Worm (Caenorhabditis elegans) whole organism, L2 larva: Measurements from ENCODE around the gene zer-1.

Source experiments
- C34F6.9 ChIP-seq: fragments of 150-350 bp; optimal IDR thresholded peaks from 2 replicates; lab custom pipeline; 2014; ENCODE audit warnings: missing biosample characterization, missing genetic modification characterization
- F13H6.1 ChIP-seq: sonication (generic microtip); optimal IDR thresholded peaks from 2 replicates; lab custom pipeline; 2016; ENCODE audit warnings: missing genetic modification characterization, missing compliant biosample characterization
- R02D3.7 ChIP-seq: fragments of 150-350 bp; optimal IDR thresholded peaks from 2 replicates; lab custom pipeline; 2014; ENCODE audit warnings: missing biosample characterization, missing genetic modification characterization
- Y55F3AM.14 ChIP-seq: fragments of 200-800 bp; sonication (Bioruptor generic); optimal IDR thresholded peaks from 2 replicates; lab custom pipeline; 2018; ENCODE audit warnings: mild to moderate bottlenecking, missing genetic modification characterization, missing compliant biosample characterization
- ZK546.5 ChIP-seq: sonication (generic microtip); optimal IDR thresholded peaks from 2 replicates; lab custom pipeline; 2017; ENCODE audit warnings: missing biosample characterization, missing genetic modification characterization
- alr-1 ChIP-seq: fragments of 150-350 bp; optimal IDR thresholded peaks from 2 replicates; lab custom pipeline; 2014; ENCODE audit warnings: missing biosample characterization, missing genetic modification characterization
- aly-2 ChIP-seq: fragments of 150-350 bp; optimal IDR thresholded peaks from 2 replicates; lab custom pipeline; 2014; ENCODE audit warnings: missing biosample characterization, missing genetic modification characterization
- ama-1 ChIP-seq: fragments of 150-350 bp; optimal IDR thresholded peaks from 2 replicates; lab custom pipeline; 2018; ENCODE audit warnings: inconsistent platforms
- blmp-1 ChIP-seq: sonication (generic microtip); optimal IDR thresholded peaks from 2 replicates; lab custom pipeline; 2017; ENCODE audit warnings: missing genetic modification characterization, mild to moderate bottlenecking, missing compliant biosample characterization, antibody characterized with exemption, moderate library complexity; ENCODE audit not compliant: insufficient read depth
- ceh-16 ChIP-seq: fragments of 150-350 bp; optimal IDR thresholded peaks from 2 replicates; lab custom pipeline; 2014; ENCODE audit warnings: missing biosample characterization, missing genetic modification characterization
- ceh-82 ChIP-seq: fragments of 150-350 bp; optimal IDR thresholded peaks from 2 replicates; lab custom pipeline; 2014; ENCODE audit warnings: missing biosample characterization, missing genetic modification characterization
- crh-2 ChIP-seq: sonication (generic microtip); optimal IDR thresholded peaks from 2 replicates; lab custom pipeline; 2017; ENCODE audit warnings: missing biosample characterization, missing genetic modification characterization
- dmd-4 ChIP-seq: sonication (generic microtip); optimal IDR thresholded peaks from 2 replicates; lab custom pipeline; 2017; ENCODE audit warnings: missing biosample characterization, missing genetic modification characterization
- egl-27 ChIP-seq: sonication (generic microtip); optimal IDR thresholded peaks from 3 replicates; lab custom pipeline; 2017; ENCODE audit warnings: missing biosample characterization, missing genetic modification reagents, missing genetic modification characterization
- elt-3 ChIP-seq: sonication (generic microtip); optimal IDR thresholded peaks from 2 replicates; lab custom pipeline; 2017; ENCODE audit warnings: missing biosample characterization, missing genetic modification characterization
- fos-1 ChIP-seq: fragments of 150-350 bp; optimal IDR thresholded peaks from 2 replicates; lab custom pipeline; 2014; ENCODE audit warnings: missing biosample characterization, missing genetic modification characterization
- gmeb-1 ChIP-seq: fragments of 150-350 bp; optimal IDR thresholded peaks from 2 replicates; lab custom pipeline; 2014; ENCODE audit warnings: missing biosample characterization, missing genetic modification characterization
- lin-11 ChIP-seq: fragments of 150-350 bp; sonication (generic microtip); optimal IDR thresholded peaks from 2 replicates; lab custom pipeline; 2014; ENCODE audit warnings: missing biosample characterization, missing genetic modification characterization, inconsistent platforms, mixed read lengths
- lin-13 ChIP-seq: fragments of 150-350 bp; optimal IDR thresholded peaks from 2 replicates; lab custom pipeline; 2014; ENCODE audit warnings: missing biosample characterization, missing genetic modification reagents, missing genetic modification characterization
- lin-39 ChIP-seq: fragments of 150-350 bp; optimal IDR thresholded peaks from 2 replicates; lab custom pipeline; 2014; ENCODE audit warnings: missing biosample characterization, missing genetic modification reagents, missing genetic modification characterization
- lsy-2 ChIP-seq, 2 experiments: fragments of 150-350 bp in 1 of 2; sonication (generic microtip) in 1 of 2; optimal IDR thresholded peaks; 2 replicates each; lab custom pipeline; 2014 to 2017; ENCODE audit warnings: missing biosample characterization in 2 of 2, missing genetic modification characterization in 2 of 2
- mab-5 ChIP-seq: fragments of 150-350 bp; optimal IDR thresholded peaks from 2 replicates; lab custom pipeline; 2014; ENCODE audit warnings: missing biosample characterization, missing genetic modification characterization
- mbf-1 ChIP-seq: sonication (generic microtip); optimal IDR thresholded peaks from 2 replicates; lab custom pipeline; 2017; ENCODE audit warnings: missing biosample characterization, missing genetic modification characterization
- mdl-1 ChIP-seq, 2 experiments: fragments of 150-350 bp in 1 of 2; sonication (generic microtip) in 1 of 2; optimal IDR thresholded peaks; 2 replicates each; lab custom pipeline; 2017; ENCODE audit warnings: missing biosample characterization in 2 of 2, missing genetic modification characterization in 2 of 2
- nhr-10 ChIP-seq: sonication (generic microtip); optimal IDR thresholded peaks from 2 replicates; lab custom pipeline; 2017; ENCODE audit warnings: missing biosample characterization, missing genetic modification characterization
- nhr-11 ChIP-seq: fragments of 150-350 bp; optimal IDR thresholded peaks from 2 replicates; lab custom pipeline; 2014; ENCODE audit warnings: missing biosample characterization, missing genetic modification characterization
- nhr-12 ChIP-seq: fragments of 150-350 bp; optimal IDR thresholded peaks from 2 replicates; lab custom pipeline; 2014; ENCODE audit warnings: missing biosample characterization, missing genetic modification characterization
- nhr-21 ChIP-seq: fragments of 150-350 bp; optimal IDR thresholded peaks from 2 replicates; lab custom pipeline; 2014; ENCODE audit warnings: missing biosample characterization, missing genetic modification characterization
- nhr-23 ChIP-seq: fragments of 150-350 bp; optimal IDR thresholded peaks from 2 replicates; lab custom pipeline; 2014; ENCODE audit warnings: missing biosample characterization, missing genetic modification reagents, missing genetic modification characterization
- nhr-237 ChIP-seq: fragments of 150-350 bp; optimal IDR thresholded peaks from 2 replicates; lab custom pipeline; 2014; ENCODE audit warnings: missing biosample characterization, missing genetic modification characterization
- nhr-25 ChIP-seq: fragments of 150-350 bp; sonication (generic microtip); optimal IDR thresholded peaks from 3 replicates; lab custom pipeline; 2014; ENCODE audit warnings: missing biosample characterization, missing genetic modification characterization
- nhr-6 ChIP-seq: fragments of 150-350 bp; optimal IDR thresholded peaks from 2 replicates; lab custom pipeline; 2014; ENCODE audit warnings: missing biosample characterization, missing genetic modification characterization
- nhr-77 ChIP-seq: fragments of 150-350 bp; optimal IDR thresholded peaks from 2 replicates; lab custom pipeline; 2014; ENCODE audit warnings: missing biosample characterization, missing genetic modification characterization
- peb-1 ChIP-seq: fragments of 150-350 bp; optimal IDR thresholded peaks from 2 replicates; lab custom pipeline; 2014; ENCODE audit warnings: missing biosample characterization, missing genetic modification characterization
- sem-4 ChIP-seq: fragments of 150-350 bp; optimal IDR thresholded peaks from 2 replicates; lab custom pipeline; 2014; ENCODE audit warnings: missing biosample characterization, missing genetic modification reagents, missing genetic modification characterization
- skn-1 ChIP-seq: sonication (generic microtip); optimal IDR thresholded peaks from 2 replicates; lab custom pipeline; 2017; ENCODE audit warnings: missing biosample characterization, missing genetic modification characterization
- sma-3 ChIP-seq: sonication (generic microtip); optimal IDR thresholded peaks from 2 replicates; lab custom pipeline; 2016; ENCODE audit warnings: missing genetic modification reagents, missing genetic modification characterization, missing compliant biosample characterization
- sma-9 ChIP-seq, 2 experiments: fragments of 150-350 bp in 1 of 2; sonication (generic microtip) in 1 of 2; optimal IDR thresholded peaks; 2 replicates each; lab custom pipeline; 2014 to 2016; ENCODE audit warnings: missing genetic modification characterization in 2 of 2, mild to moderate bottlenecking in 1 of 2, missing biosample characterization in 1 of 2, missing compliant biosample characterization in 1 of 2, missing genetic modification reagents in 1 of 2, moderate library complexity in 1 of 2
- snpc-4 ChIP-seq: fragments of 150-350 bp; optimal IDR thresholded peaks from 2 replicates; lab custom pipeline; 2014; ENCODE audit warnings: missing biosample characterization, missing genetic modification characterization
- unc-39 ChIP-seq: fragments of 150-350 bp; optimal IDR thresholded peaks from 2 replicates; lab custom pipeline; 2014; ENCODE audit warnings: missing biosample characterization, missing genetic modification characterization
- unc-55 ChIP-seq: fragments of 150-350 bp; sonication (generic microtip); optimal IDR thresholded peaks from 3 replicates; lab custom pipeline; 2014; ENCODE audit warnings: missing biosample characterization, missing genetic modification reagents, missing genetic modification characterization
- unc-62 ChIP-seq: fragments of 150-350 bp; optimal IDR thresholded peaks from 2 replicates; lab custom pipeline; 2014; ENCODE audit warnings: missing biosample characterization, missing genetic modification reagents, missing genetic modification characterization
- zag-1 ChIP-seq: fragments of 150-350 bp; optimal IDR thresholded peaks from 2 replicates; lab custom pipeline; 2014; ENCODE audit warnings: missing biosample characterization, missing genetic modification characterization
- ztf-1 ChIP-seq: fragments of 200-800 bp; sonication (Bioruptor generic); conservative IDR thresholded peaks from 2 replicates; pipeline ENCODE4 v1.3.6; 2022; ENCODE audit warnings: missing genetic modification characterization, missing compliant biosample characterization
- ztf-11 ChIP-seq: sonication (generic microtip); optimal IDR thresholded peaks from 2 replicates; lab custom pipeline; 2017; ENCODE audit warnings: missing biosample characterization, missing genetic modification characterization
- ztf-4 ChIP-seq: fragments of 150-350 bp; optimal IDR thresholded peaks from 2 replicates; lab custom pipeline; 2014; ENCODE audit warnings: missing biosample characterization, missing genetic modification characterization

Gene zer-1

DNA sequence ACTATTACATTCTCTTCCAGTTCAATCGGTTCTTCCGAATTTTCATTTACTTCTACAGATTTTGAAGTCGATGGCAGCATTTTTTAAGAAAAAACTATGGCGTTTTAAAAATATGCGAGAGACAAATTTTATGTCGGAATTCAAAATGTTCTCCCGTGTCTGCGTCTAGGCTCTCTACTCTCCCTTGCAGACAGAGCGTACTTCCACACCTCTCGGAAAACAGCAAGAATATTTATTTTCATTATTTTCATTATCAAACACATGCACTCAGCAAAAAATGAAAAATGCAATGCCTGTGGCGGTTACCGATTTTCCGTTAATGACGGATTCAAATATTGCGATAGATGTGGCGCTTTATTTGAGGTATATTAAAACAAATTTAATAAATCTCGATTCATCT is 8.9 kb upstream of the zer-1 start, which contains the start of the genes ztf-18 and F23H11.2:
Gene ztf-18 (minus strand): TSS at position 188 of the 400 bp plus-strand sequence.
Gene F23H11.2 (plus strand): TSS at position 223 of the 400 bp plus-strand sequence.
- TF ChIP-seq sem-4 (peak; percentile 50), ztf-1 (GFP tag; lab: Robert Waterston, UW) (no peak)

DNA sequence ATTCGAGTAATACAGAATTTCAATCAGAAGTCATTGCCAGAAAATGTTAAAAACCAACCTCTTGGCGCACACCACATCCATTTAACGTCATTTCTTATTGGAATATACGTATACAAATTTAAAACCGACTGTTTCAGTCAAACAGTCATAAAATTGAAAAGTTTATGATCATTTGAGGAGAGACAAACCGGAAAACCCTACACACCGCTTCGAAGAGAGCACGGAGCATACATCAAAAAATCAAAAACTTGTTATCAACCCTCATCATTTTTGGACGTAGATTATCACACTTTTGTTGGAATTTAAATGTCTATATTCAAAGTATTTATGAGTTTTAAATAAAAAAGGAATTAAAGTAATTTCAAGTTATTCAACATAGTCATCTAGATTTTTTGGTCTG is 4.4 kb upstream of the zer-1 start, which contains the start of gene T24C4.10:
Gene T24C4.10 (minus strand): TSS at position 230 of the 400 bp plus-strand sequence.
- peak; percentile 71 for TF ChIP-seq fos-1 (tag; lab: Kevin White, UChicago)
- no peak for TF ChIP-seq blmp-1 (tag; lab: Kevin White, UChicago)

DNA sequence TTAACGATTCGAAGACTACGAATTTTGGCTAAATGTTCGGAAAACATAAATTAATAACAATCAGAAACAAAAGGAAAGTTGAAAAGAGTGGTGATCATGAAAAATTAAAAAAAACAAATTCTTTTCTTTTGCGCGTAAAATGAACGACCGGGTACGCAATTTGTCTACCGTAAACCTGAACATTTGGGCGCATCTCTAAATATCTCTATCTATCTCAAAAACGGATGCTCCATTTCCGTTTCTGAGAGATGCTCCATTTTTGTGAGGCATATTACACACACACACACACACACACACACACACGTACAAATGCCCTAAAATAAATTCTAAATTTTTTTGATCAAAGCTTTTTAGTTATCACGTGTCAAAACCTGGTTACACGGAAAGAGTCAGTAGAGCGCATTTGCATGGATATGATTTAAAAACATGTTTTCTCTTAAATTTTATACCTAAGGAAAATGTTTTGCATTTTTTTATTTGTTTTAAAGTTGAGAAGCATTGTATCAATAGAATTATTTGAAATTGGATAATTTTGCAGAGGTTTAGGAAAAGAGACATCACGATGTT is 2.5 kb upstream of the zer-1 start:
- TF ChIP-seq nhr-11 (tag; lab: Kevin White, UChicago) = no peak
- TF ChIP-seq unc-55 (GFP tag; lab: Kevin White, UChicago) = peak; percentile 11
- TF ChIP-seq C34F6.9 (tag; lab: Kevin White, UChicago) = peak; percentile 64
- no peak for TF ChIP-seq nhr-77 (tag; lab: Kevin White, UChicago)
- TF ChIP-seq lsy-2 (tag; optimal IDR thresholded peaks at IDR 0.05; lab: Kevin White, UChicago) = peak in 1 of 2 experiments; percentile 69

DNA sequence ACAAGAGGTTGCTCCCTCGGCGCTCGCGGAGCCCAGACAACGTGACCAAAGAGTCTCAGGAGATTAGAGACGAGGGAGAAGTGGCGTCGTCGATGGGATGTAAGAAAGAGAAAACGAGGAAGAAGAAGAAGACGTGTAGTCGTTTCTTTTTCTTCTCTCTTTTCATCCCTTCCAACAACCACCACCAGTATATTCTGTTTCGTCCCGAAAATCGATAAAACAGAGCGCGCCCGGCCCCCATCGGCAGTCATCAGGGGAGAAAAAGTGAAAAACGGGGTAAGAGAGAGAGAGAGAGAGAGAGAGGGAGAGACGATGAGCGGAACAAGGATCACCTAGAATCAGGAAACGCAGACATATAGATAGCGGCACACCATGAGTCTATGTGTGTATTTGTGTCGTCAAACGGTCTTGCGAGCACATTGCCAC is 1.3 kb upstream of the zer-1 start:
- TF ChIP-seq lsy-2 (tag; optimal IDR thresholded peaks at IDR 0.05; lab: Kevin White, UChicago) (peak; percentile 64 to 78), ztf-4 (tag; lab: Kevin White, UChicago) (peak; percentile 23), mbf-1 (no peak), Y55F3AM.14 (GFP tag; lab: Kevin White, UChicago) (peak; percentile 71), ztf-11 (no peak), ceh-82 (no peak), unc-62 (GFP tag; lab: Kevin White, UChicago) (no peak), elt-3 (no peak), zag-1 (peak; percentile 28), nhr-21 (peak; percentile 26), gmeb-1 (peak; percentile 53), nhr-6 (tag; lab: Kevin White, UChicago) (peak; percentile 53), unc-39 (tag; lab: Kevin White, UChicago) (no peak), crh-2 (peak; percentile 90), nhr-77 (tag; lab: Kevin White, UChicago) (no peak), lin-13 (peak; percentile 55), sma-9 (GFP tag; optimal IDR thresholded peaks at IDR 0.05; lab: Kevin White, UChicago) (peak; percentile 68), sma-9 (tag; optimal IDR thresholded peaks at IDR 0.05; lab: Kevin White, UChicago) (no peak), blmp-1 (tag; lab: Kevin White, UChicago) (peak; percentile 80), sma-3 (peak; percentile 40), C34F6.9 (tag; lab: Kevin White, UChicago) (peak; percentile 79), ZK546.5 (tag; lab: Kevin White, UChicago) (no peak), nhr-10 (tag; lab: Kevin White, UChicago) (no peak), unc-55 (GFP tag; lab: Kevin White, UChicago) (peak; percentile 93), ama-1 (lab: Kevin White, UChicago) (no peak), nhr-12 (tag; lab: Kevin White, UChicago) (no peak), nhr-25 (no peak), nhr-23 (tag; lab: Kevin White, UChicago) (no peak), sem-4 (peak; percentile 68), ceh-16 (no peak), egl-27 (tag; lab: Kevin White, UChicago) (no peak), peb-1 (no peak), nhr-11 (tag; lab: Kevin White, UChicago) (no peak), mdl-1 (tag; optimal IDR thresholded peaks at IDR 0.05; lab: Kevin White, UChicago) (peak; percentile 12 to 72), mab-5 (tag; lab: Kevin White, UChicago) (peak; percentile 72), skn-1 (tag; lab: Kevin White, UChicago) (no peak), F13H6.1 (tag; lab: Kevin White, UChicago) (peak; percentile 72), lin-11 (tag; lab: Kevin White, UChicago) (peak; percentile 73), alr-1 (tag; lab: Kevin White, UChicago) (no peak), fos-1 (tag; lab: Kevin White, UChicago) (peak; percentile 43), dmd-4 (no peak), snpc-4 (no peak), lin-39 (tag; lab: Kevin White, UChicago) (no peak), aly-2 (no peak), nhr-237 (tag; lab: Kevin White, UChicago) (no peak), R02D3.7 (no peak)
